Worm (Caenorhabditis elegans) whole organism, midembryonic: ENCODE results near the gene ncx-6.

Experiments used
- T22C8.4 ChIP-seq: fragments of 200-800 bp; sonication (Bioruptor generic); IDR thresholded peaks from 2 replicates; pipeline ENCODE4 v1.3.6; 2022; ENCODE audit warnings: missing genetic modification characterization, missing compliant biosample characterization
- cog-1 ChIP-seq: sonication (generic microtip); optimal IDR thresholded peaks from 2 replicates; lab custom pipeline; 2016; ENCODE audit warnings: missing genetic modification characterization, missing compliant biosample characterization
- flt-1 ChIP-seq: fragments of 200-800 bp; sonication (Bioruptor generic); IDR thresholded peaks from 2 replicates; pipeline ENCODE4 v1.3.6; 2022; ENCODE audit warnings: missing genetic modification characterization, missing compliant biosample characterization
- klf-2 ChIP-seq: fragments of 200-800 bp; sonication (Bioruptor generic); conservative IDR thresholded peaks from 2 replicates; pipeline ENCODE4 v1.3.6; 2022; ENCODE audit warnings: missing genetic modification reagents, missing genetic modification characterization, missing compliant biosample characterization
- med-1 ChIP-seq: sonication (generic microtip); optimal IDR thresholded peaks from 2 replicates; lab custom pipeline; 2017; ENCODE audit warnings: missing genetic modification characterization, mild to moderate bottlenecking, missing compliant biosample characterization, antibody characterized with exemption, missing genetic modification reagents; ENCODE audit not compliant: insufficient read depth
- ref-1 ChIP-seq: fragments of 200-800 bp; sonication (Bioruptor generic); conservative IDR thresholded peaks from 2 replicates; pipeline ENCODE4 v1.3.6; 2022; ENCODE audit warnings: missing genetic modification reagents, missing genetic modification characterization, missing compliant biosample characterization
- tab-1 ChIP-seq: fragments of 200-800 bp; sonication (Bioruptor generic); IDR thresholded peaks from 2 replicates; pipeline ENCODE4 v1.3.6; 2022; ENCODE audit warnings: missing genetic modification characterization, missing compliant biosample characterization
- ztf-23 ChIP-seq: fragments of 200-800 bp; sonication (Bioruptor generic); IDR thresholded peaks from 2 replicates; pipeline ENCODE4 v1.3.6; 2022; ENCODE audit warnings: missing genetic modification reagents, missing genetic modification characterization, missing compliant biosample characterization
- ztf-29 ChIP-seq: fragments of 200-800 bp; sonication (Bioruptor generic); IDR thresholded peaks from 2 replicates; pipeline ENCODE4 v1.3.6; 2022; ENCODE audit warnings: missing genetic modification reagents, missing genetic modification characterization, missing compliant biosample characterization

ncx-6 gene

DNA sequence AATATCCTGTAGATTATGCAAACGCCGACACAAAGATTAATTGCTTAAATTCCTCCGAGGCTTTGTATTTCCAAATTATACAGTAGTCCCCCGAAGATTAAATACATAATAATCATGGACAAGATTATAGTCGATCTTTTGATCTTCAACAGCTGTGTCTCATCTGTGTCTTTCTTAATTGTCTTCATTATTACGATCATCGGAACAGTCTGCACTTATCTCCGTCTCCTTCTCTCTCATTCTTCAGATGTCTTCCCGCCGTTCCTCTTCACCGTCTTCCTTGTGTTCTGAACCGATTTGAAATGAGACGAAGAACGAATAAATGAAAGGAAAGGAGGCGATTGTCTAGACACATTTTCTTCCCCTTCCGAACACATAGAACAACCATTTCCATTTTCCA, 52.6 kb downstream of the ncx-6 start:
- TF ChIP-seq tab-1 (GFP tag; lab: Robert Waterston, UW): no peak
- TF ChIP-seq T22C8.4: no peak
- no peak for TF ChIP-seq ztf-29
- TF ChIP-seq med-1 (GFP tag; lab: Kevin White, UChicago): no peak
- no peak for TF ChIP-seq cog-1 (tag; lab: Kevin White, UChicago)
- TF ChIP-seq ztf-23 (GFP tag; lab: Robert Waterston, UW): no peak
- TF ChIP-seq ref-1 (GFP tag; lab: Robert Waterston, UW): no peak
- no peak for TF ChIP-seq klf-2
- TF ChIP-seq flt-1 (GFP tag; lab: Robert Waterston, UW): no peak
